Fruit fly (Drosophila melanogaster): ENCODE results near the gene Tdrd3.

Gene Tdrd3

DNA sequence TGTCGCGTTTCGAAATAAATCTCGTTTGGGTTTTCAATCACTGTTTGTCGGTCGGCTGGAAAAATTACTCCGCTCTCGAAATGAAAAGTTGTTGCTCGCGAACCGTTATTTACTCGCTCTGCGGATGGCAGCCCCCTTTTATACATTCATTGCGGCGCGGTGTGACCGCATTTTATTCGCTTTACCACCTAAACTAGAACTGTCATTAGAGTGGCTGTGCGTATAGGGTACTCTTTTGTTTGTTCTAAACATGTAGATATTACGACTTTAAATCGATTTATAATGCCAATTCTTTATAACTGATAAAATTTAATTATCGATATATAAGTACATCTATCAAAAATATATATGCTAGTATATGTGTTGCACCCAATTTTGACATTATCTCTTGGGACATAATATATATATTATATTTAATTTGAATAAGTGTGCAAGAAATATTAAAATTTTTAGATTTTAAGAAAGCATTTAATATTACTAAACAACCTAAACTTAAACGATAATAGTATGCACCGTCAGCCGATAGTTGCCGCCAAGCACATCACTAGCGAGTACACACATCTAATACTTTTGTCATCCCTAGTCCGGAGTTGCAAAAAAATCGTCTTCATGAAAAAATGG, at the start of gene Tdrd3, which contains the start of gene bmm:
Tdrd3 (plus strand) TSS at position 562 of the 621 bp plus-strand sequence.
bmm (minus strand) TSS at position 183 of the 621 bp plus-strand sequence.
- peak; percentile 69 for TF ChIP-seq cwo (GFP tag; optimal IDR thresholded peaks at IDR 0.05)
- TF ChIP-seq CG9932 (GFP tag; IDR thresholded peaks at IDR 0.05): peak; percentile 96
- no peak for TF ChIP-seq CG1529 (GFP tag; optimal IDR thresholded peaks at IDR 0.05)
- TF ChIP-seq Sox100B (GFP tag; optimal IDR thresholded peaks at IDR 0.05): peak; percentile 86
- peak; percentile 75 for TF ChIP-seq CG14441 (GFP tag; IDR thresholded peaks at IDR 0.05)
- peak; percentile 62; the same call in 1 of the 2 replicates for TF ChIP-seq E2f1 (GFP tag; IDR thresholded peaks at IDR 0.05)
- TF ChIP-seq CG7745 (tag; optimal IDR thresholded peaks at IDR 0.05): no peak
- TF ChIP-seq CG3726 (GFP tag; IDR thresholded peaks at IDR 0.05): peak; percentile 31; the same call in 1 of the 3 replicates
- TF ChIP-seq CG14050 (GFP tag; IDR thresholded peaks at IDR 0.05): no peak
- TF ChIP-seq slou (GFP tag; optimal IDR thresholded peaks at IDR 0.05): peak; percentile 73
- no peak; the same call in 1 of the 2 replicates for TF ChIP-seq crol (GFP tag; IDR thresholded peaks at IDR 0.05)
- peak; percentile 80 for TF ChIP-seq Fer2 (tag; optimal IDR thresholded peaks at IDR 0.05)
- TF ChIP-seq her (GFP tag; optimal IDR thresholded peaks at IDR 0.05): no peak
- peak; percentile 93 for TF ChIP-seq nmo (GFP tag; optimal IDR thresholded peaks at IDR 0.05)
- TF ChIP-seq CG17361 (GFP tag; IDR thresholded peaks at IDR 0.05): peak; percentile 93
- TF ChIP-seq Ssrp (tag; optimal IDR thresholded peaks at IDR 0.05): peak; percentile 84
- no peak for TF ChIP-seq wor (GFP tag; IDR thresholded peaks at IDR 0.05)
- peak; percentile 50 for TF ChIP-seq Dip3 (GFP tag; optimal IDR thresholded peaks at IDR 0.05)
- peak; percentile 81 for TF ChIP-seq CG11504 (tag; optimal IDR thresholded peaks at IDR 0.05)
- TF ChIP-seq C15 (GFP tag; IDR thresholded peaks at IDR 0.05): no peak
- TF ChIP-seq org-1 (GFP tag; optimal IDR thresholded peaks at IDR 0.05): peak; percentile 31
- TF ChIP-seq CG5180 (GFP tag; optimal IDR thresholded peaks at IDR 0.05): peak; percentile 45
- peak in 1 of 2 experiments; percentile 42 for TF ChIP-seq Trl (optimal IDR thresholded peaks at IDR 0.05)
- peak; percentile 13 for TF ChIP-seq Trl (GFP tag; optimal IDR thresholded peaks at IDR 0.05)
- peak; percentile 83 for TF ChIP-seq Sox102F (GFP tag; optimal IDR thresholded peaks at IDR 0.05)
- peak; percentile 80 for TF ChIP-seq az2 (GFP tag; optimal IDR thresholded peaks at IDR 0.05)
- peak; percentile 84 for TF ChIP-seq PHDP (tag; optimal IDR thresholded peaks at IDR 0.05)
- TF ChIP-seq Lpt (GFP tag; optimal IDR thresholded peaks at IDR 0.05): no peak
- peak; percentile 48 for TF ChIP-seq Spps (tag; optimal IDR thresholded peaks at IDR 0.05)
- no peak for TF ChIP-seq pan (optimal IDR thresholded peaks at IDR 0.05)
- peak in 1 of 2 experiments; percentile 55 for TF ChIP-seq pan (GFP tag; optimal IDR thresholded peaks at IDR 0.05 in 1 of 2, IDR thresholded peaks at IDR 0.05 in 1 of 2)
- no peak for TF ChIP-seq NK7.1 (GFP tag; optimal IDR thresholded peaks at IDR 0.05)
- peak; percentile 73 for TF ChIP-seq CG17385 (GFP tag; optimal IDR thresholded peaks at IDR 0.05)
- peak; percentile 51 for TF ChIP-seq tup (GFP tag; optimal IDR thresholded peaks at IDR 0.05)
- TF ChIP-seq ttk (GFP tag; IDR thresholded peaks at IDR 0.05): peak; percentile 61; the same call in 1 of the 2 replicates
- TF ChIP-seq CG1602 (GFP tag; optimal IDR thresholded peaks at IDR 0.05): peak; percentile 87
- peak; percentile 82 for TF ChIP-seq fd3F (GFP tag; optimal IDR thresholded peaks at IDR 0.05)
- peak; percentile 37 for TF ChIP-seq CG5245 (GFP tag; optimal IDR thresholded peaks at IDR 0.05)
- no peak for TF ChIP-seq z (GFP tag; IDR thresholded peaks at IDR 0.05)
- TF ChIP-seq CG9215 (GFP tag; IDR thresholded peaks at IDR 0.05): peak; percentile 78
- no peak for TF ChIP-seq Hey (tag; optimal IDR thresholded peaks at IDR 0.05)
- TF ChIP-seq zfh1 (GFP tag; IDR thresholded peaks at IDR 0.05): peak; percentile 67; the same call in 2 of the 3 replicates
- peak; percentile 78 for TF ChIP-seq CG11085 (GFP tag; IDR thresholded peaks at IDR 0.05)
- no peak for TF ChIP-seq CTCF (GFP tag; optimal IDR thresholded peaks at IDR 0.05)
- TF ChIP-seq CG10462 (GFP tag; optimal IDR thresholded peaks at IDR 0.05): peak; percentile 64
- TF ChIP-seq Nf-YB (GFP tag; optimal IDR thresholded peaks at IDR 0.05): peak; percentile 70
- TF ChIP-seq kay (GFP tag; optimal IDR thresholded peaks at IDR 0.05): peak; percentile 50
- no peak for TF ChIP-seq Dfd (GFP tag; optimal IDR thresholded peaks at IDR 0.05)
- TF ChIP-seq CG14667 (GFP tag; IDR thresholded peaks at IDR 0.05): peak; percentile 50
- TF ChIP-seq Mad (GFP tag; optimal IDR thresholded peaks at IDR 0.05): peak; percentile 22
- peak; percentile 57 for TF ChIP-seq odd (GFP tag; optimal IDR thresholded peaks at IDR 0.05)
- TF ChIP-seq Atf-2 (GFP tag; optimal IDR thresholded peaks at IDR 0.05): no peak
